Worm (Caenorhabditis elegans) whole organism, L4/young adult: ENCODE results near the gene odd-1.
"Not testable (repeated sequence)": the region's sequence is repeated elsewhere in the genome, so short reads cannot be mapped to it uniquely, and the experiment has no call there.

Source experiments
- W03F9.2 ChIP-seq: fragments of 150-350 bp; optimal IDR thresholded peaks from 2 replicates; lab custom pipeline; 2014; ENCODE audit warnings: missing biosample characterization, missing genetic modification characterization
- dao-5 ChIP-seq: sonication (generic microtip); optimal IDR thresholded peaks from 2 replicates; lab custom pipeline; 2016; ENCODE audit warnings: missing genotype, missing genetic modification characterization, moderate library complexity, missing compliant biosample characterization
- him-1 ChIP-seq: sonication (generic microtip); optimal IDR thresholded peaks from 2 replicates; lab custom pipeline; 2016; ENCODE audit warnings: missing genotype, missing genetic modification reagents, missing genetic modification characterization, missing compliant biosample characterization

The odd-1 gene

DNA sequence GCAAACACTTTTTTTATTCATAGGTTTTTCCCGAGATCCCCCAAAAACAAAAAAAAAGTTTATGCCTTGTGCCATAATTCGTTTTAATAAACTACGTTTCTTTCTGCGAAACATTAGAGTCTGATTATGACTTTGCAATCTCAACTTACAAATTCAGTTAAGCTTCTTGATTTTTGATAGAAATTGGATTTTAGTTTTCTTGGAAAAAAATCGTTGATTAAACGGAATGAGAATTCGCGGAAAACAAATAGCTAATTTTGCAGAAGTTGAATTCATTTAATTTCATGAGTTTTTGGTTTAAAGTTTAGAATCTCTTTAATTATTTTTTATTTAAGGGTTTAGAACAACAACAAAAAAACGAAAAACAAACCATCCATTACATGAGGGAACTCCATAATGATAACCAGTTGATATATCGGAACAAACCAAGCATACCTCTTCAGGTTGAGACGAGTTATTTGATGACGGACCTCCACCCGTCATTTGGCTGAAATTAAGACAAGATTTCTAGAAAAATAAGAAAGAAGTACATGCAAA, 6.9 kb downstream of the odd-1 start, which contains the start of gene nhr-10:
Gene nhr-10 (minus strand): TSS at position 487 of the 537 bp plus-strand sequence.
- no peak for TF ChIP-seq W03F9.2 (tag; lab: Kevin White, UChicago)
- TF ChIP-seq him-1 (tag; lab: Kevin White, UChicago) = no peak
- no peak for TF ChIP-seq dao-5 (tag; lab: Kevin White, UChicago)

ce11 chrIII:7116615-7117252, 8.6 kb downstream of the odd-1 start:
- TF ChIP-seq W03F9.2 (tag; lab: Kevin White, UChicago) (peak; percentile 56), him-1 (tag; lab: Kevin White, UChicago) (no peak)

- no peak for TF ChIP-seq dao-5 (tag; lab: Kevin White, UChicago)
- TF ChIP-seq him-1 (tag; lab: Kevin White, UChicago) = no peak
- no peak for TF ChIP-seq W03F9.2 (tag; lab: Kevin White, UChicago)
Observed at ce11 chrIII:7120477-7120876, 12.4 kb downstream of the odd-1 start.

ce11 chrIII:7122860-7123259, 14.7 kb downstream of the odd-1 start, which contains the start of the genes B0280.9 and rpia-1:
Gene B0280.9 (minus strand): TSS chrIII:7122895.
Gene rpia-1 (plus strand): TSS chrIII:7123128.
- TF ChIP-seq dao-5 (tag; lab: Kevin White, UChicago) = no peak
- TF ChIP-seq him-1 (tag; lab: Kevin White, UChicago) = no peak
- peak; percentile 59 for TF ChIP-seq W03F9.2 (tag; lab: Kevin White, UChicago)

DNA sequence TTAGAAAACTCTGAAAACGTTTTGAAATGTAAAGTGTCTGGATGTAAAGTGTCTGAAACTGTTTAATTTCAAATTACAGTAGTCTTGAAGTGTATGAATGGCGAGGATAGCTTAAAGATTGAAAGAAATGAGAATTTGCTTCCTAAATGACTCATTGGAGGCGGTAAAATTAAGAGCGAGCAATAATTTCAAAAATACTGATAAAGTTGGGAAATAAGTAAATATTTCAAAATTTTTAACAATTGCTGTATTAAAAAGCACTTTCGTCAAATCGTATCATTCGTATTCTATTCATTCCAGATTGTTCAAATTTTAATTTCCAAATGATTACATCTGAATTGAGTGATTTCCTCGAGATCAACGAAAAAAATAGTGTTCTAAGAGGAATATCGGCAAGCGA, 16.3 kb downstream of the odd-1 start, which contains the start of gene B0280.2:
Gene B0280.2 (plus strand): TSS at position 301 of the 400 bp plus-strand sequence.
- no peak for TF ChIP-seq him-1 (tag; lab: Kevin White, UChicago)
- no peak for TF ChIP-seq dao-5 (tag; lab: Kevin White, UChicago)
- no peak for TF ChIP-seq W03F9.2 (tag; lab: Kevin White, UChicago)

- TF ChIP-seq dao-5, him-1, W03F9.2 (tag; lab: Kevin White, UChicago): not testable (repeated sequence)
Observed at ce11 chrIII:7128601-7129000, 20.5 kb downstream of the odd-1 start, which contains the start of gene viro-2. Gene viro-2 (plus strand): TSS chrIII:7128901.

DNA sequence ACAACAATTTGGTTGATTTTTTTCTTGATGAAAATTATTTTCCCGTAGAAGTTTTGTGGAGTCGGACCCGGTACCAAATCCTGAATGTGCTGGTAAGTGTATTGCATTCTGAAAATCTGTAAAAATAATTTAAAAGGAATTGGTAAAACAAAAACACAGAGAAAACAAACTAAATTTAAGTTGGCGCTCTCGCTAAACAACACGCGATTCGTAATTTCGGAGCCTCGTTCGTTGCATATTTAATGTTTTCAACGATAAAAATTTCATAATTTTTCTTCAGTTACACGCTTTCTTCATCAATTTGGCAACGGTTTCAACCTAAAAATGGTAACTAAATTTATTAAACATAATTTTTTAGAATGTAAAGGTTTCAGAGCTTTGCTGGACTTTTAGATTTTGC, 25.4 kb downstream of the odd-1 start, which contains the start of the genes pot-1 and ggtb-1:
Gene pot-1 (minus strand): TSS at position 120 of the 400 bp plus-strand sequence.
Gene ggtb-1 (plus strand): TSS at position 208 of the 400 bp plus-strand sequence.
- TF ChIP-seq him-1 (tag; lab: Kevin White, UChicago) (no peak), W03F9.2 (tag; lab: Kevin White, UChicago) (no peak), dao-5 (tag; lab: Kevin White, UChicago) (no peak)

- TF ChIP-seq him-1 (tag; lab: Kevin White, UChicago) (no peak), dao-5 (tag; lab: Kevin White, UChicago) (no peak), W03F9.2 (tag; lab: Kevin White, UChicago) (no peak)
Observed at ce11 chrIII:7136015-7136414, 27.9 kb downstream of the odd-1 start, which contains the start of gene B0280.17. Gene B0280.17 (minus strand): TSS chrIII:7136115.

- TF ChIP-seq him-1 (tag; lab: Kevin White, UChicago) (no peak), W03F9.2 (tag; lab: Kevin White, UChicago) (no peak), dao-5 (tag; lab: Kevin White, UChicago) (no peak)
Observed at ce11 chrIII:7138178-7138577, 30.1 kb downstream of the odd-1 start, which contains the start of gene B0280.11. Gene B0280.11 (minus strand): TSS chrIII:7138278.

DNA sequence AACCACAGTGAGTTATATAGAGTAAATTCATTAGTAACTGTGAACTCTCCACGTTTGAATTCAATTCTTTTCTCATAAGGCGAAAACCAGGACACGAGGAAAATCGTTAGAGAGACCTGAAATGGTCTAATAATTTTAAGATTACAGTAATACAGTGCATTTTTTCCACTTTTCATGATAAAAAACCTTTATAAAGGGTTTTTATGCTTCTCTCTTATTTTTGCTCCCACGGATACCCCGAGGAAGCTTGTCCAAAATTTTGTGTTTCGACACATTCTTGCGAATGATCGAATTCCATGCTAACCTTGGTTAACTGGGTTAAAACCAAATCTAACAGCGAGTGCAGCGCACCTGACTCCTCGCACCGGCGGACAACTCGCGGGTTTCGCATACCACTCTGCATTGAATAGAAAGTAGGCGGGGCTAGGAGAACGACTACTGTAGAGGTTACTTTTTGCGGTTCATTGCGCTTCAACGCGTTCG, 32.2 kb downstream of the odd-1 start:
- TF ChIP-seq W03F9.2 (tag; lab: Kevin White, UChicago) = no peak
- TF ChIP-seq him-1 (tag; lab: Kevin White, UChicago) = no peak
- no peak for TF ChIP-seq dao-5 (tag; lab: Kevin White, UChicago)

ce11 chrIII:7141285-7141715, 33.2 kb downstream of the odd-1 start:
- TF ChIP-seq W03F9.2 (tag; lab: Kevin White, UChicago) = peak; percentile 66
- TF ChIP-seq him-1 (tag; lab: Kevin White, UChicago) = no peak

DNA sequence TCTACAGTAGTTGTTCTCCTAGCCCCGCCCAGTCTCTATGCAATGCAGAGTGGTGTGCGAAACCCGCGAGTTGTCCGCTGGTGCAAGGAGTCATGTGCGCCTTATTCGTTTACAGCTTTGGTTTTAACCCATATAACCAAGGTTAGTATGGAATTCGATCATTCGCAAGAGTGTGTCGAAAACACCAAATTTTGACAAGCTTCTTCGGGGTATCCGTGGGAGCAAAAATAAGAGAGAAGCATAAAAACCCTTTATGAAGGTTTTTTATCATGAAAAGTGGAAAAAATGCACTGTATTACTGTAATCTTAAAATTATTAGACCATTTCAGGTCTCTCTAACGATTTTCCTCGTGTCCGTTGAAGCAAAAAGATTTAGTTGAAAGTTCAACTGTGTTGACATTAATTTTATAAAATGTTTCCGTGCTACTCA, 34.1 kb downstream of the odd-1 start:
- no peak for TF ChIP-seq dao-5 (tag; lab: Kevin White, UChicago)
- no peak for TF ChIP-seq him-1 (tag; lab: Kevin White, UChicago)
- no peak for TF ChIP-seq W03F9.2 (tag; lab: Kevin White, UChicago)

- no peak for TF ChIP-seq dao-5 (tag; lab: Kevin White, UChicago)
- no peak for TF ChIP-seq W03F9.2 (tag; lab: Kevin White, UChicago)
- TF ChIP-seq him-1 (tag; lab: Kevin White, UChicago) = no peak
Observed at ce11 chrIII:7144749-7145148, 36.6 kb downstream of the odd-1 start, which contains the start of gene glr-2. Gene glr-2 (minus strand): TSS chrIII:7144959.
